Fruit fly (Drosophila melanogaster): ENCODE data around the gene EndoU.
A peak's percentile ranks its signal among the peaks of the same experiment; 100 is the strongest.

The EndoU gene

DNA sequence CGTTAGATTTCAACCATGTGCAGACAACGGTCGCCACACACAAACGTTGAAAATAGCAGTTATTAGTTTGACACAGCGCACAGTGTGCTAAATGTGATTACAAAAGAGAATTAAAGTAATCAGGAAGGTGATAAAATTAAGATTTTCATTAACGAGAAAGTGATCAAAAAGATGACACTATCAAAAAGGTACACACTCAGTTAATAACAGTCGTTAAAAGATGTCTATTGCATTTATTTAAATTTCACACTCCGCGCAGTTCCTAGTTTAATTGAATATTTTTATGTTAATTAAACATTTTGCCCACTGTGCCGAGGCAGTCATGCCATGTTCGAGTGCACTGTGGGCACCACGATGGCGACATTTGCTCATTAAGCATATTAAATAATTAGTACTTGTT, 19.0 kb downstream of the EndoU start (continued):
- TF ChIP-seq Rx (GFP tag; IDR thresholded peaks at IDR 0.05) (no peak), lab (GFP tag; optimal IDR thresholded peaks at IDR 0.05) (peak; percentile 34), CG12236 (GFP tag; optimal IDR thresholded peaks at IDR 0.05) (no peak), Fer1 (GFP tag; optimal IDR thresholded peaks at IDR 0.05) (peak; percentile 3), Tbp (GFP tag; optimal IDR thresholded peaks at IDR 0.05) (no peak), CG12299 (tag; optimal IDR thresholded peaks at IDR 0.05) (no peak), CG12744 (GFP tag; optimal IDR thresholded peaks at IDR 0.05) (no peak), az2 (GFP tag; optimal IDR thresholded peaks at IDR 0.05) (peak; percentile 25), Lhr (GFP tag; optimal IDR thresholded peaks at IDR 0.05) (no peak), CG8388 (GFP tag; optimal IDR thresholded peaks at IDR 0.05) (peak; percentile 8), TFAM (GFP tag; optimal IDR thresholded peaks at IDR 0.05) (no peak), ken (GFP tag; IDR thresholded peaks at IDR 0.05) (no peak), CG17912 (GFP tag; optimal IDR thresholded peaks at IDR 0.05) (no peak), nerfin-1 (tag; optimal IDR thresholded peaks at IDR 0.05) (no peak), wor (GFP tag; IDR thresholded peaks at IDR 0.05) (0 out of 2 replicates have a peak, but pooled peaks have one; percentile 19), zen2 (GFP tag; IDR thresholded peaks at IDR 0.05; ENCODE audit: partially characterized antibody) (no peak), ems (GFP tag; optimal IDR thresholded peaks at IDR 0.05) (no peak), CG11085 (GFP tag; IDR thresholded peaks at IDR 0.05) (no peak), CG2116 (GFP tag; optimal IDR thresholded peaks at IDR 0.05) (no peak), E2f2 (GFP tag; IDR thresholded peaks at IDR 0.05) (peak; percentile 22; the same call in 1 of the 2 replicates), CG31441 (GFP tag; IDR thresholded peaks at IDR 0.05) (peak; percentile 38; the same call in 1 of the 2 replicates)

DNA sequence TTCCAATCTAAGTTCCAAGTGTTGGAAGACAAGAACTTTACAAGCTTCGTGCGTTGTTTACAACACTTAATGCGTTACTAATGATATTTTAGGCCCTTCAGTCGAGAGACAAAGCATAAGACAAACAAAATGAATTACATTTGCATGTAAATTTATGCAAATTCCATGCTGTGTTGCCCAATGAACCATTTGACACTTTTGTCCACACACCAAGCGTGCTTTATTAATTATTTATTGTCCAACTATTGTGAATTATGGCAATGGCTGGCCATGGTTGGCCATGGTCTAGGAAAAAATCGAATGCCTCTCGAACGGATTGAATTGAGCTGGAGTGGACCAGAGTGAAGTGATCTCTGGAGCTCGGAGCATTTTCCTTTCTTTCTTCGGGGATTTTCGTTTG, 19.9 kb downstream of the EndoU start:
- TF ChIP-seq sd (tag; optimal IDR thresholded peaks at IDR 0.05): peak; percentile 32
- TF ChIP-seq tio (GFP tag; optimal IDR thresholded peaks at IDR 0.05): no peak
- TF ChIP-seq Ravus (GFP tag; IDR thresholded peaks at IDR 0.05): no peak
- TF ChIP-seq gsb-n (tag; optimal IDR thresholded peaks at IDR 0.05): peak; percentile 22
- peak; percentile 9 for TF ChIP-seq oc (tag; optimal IDR thresholded peaks at IDR 0.05)
- peak; percentile 22; the same call in 1 of the 2 replicates for TF ChIP-seq Awh (GFP tag; IDR thresholded peaks at IDR 0.05)
- no peak for TF ChIP-seq Ets65A (GFP tag)
- TF ChIP-seq CG12769 (tag; optimal IDR thresholded peaks at IDR 0.05): peak; percentile 71
- TF ChIP-seq vvl (GFP tag; IDR thresholded peaks at IDR 0.05): peak; percentile 89
- TF ChIP-seq abd-A (tag; optimal IDR thresholded peaks at IDR 0.05): peak; percentile 84

DNA sequence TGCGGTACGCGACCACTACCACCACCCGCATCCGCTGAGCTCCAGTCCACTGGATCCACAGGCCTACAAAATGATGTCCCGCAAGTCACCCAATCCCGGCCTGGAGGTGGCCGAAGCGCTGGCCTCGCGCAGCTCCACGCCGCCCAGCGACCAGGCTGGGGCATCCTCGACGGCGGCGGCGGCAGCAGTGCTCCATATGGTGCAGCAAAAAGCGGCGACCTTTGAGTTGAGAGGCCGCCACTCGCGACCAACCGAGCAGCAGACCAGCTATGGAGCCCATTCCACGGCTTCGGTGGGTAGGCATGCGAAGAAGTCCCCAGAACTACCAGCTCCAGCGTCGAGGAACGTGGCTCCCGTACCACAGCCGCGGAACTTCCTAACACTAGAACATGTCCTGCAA, 21.9 kb downstream of the EndoU start:
- TF ChIP-seq Ets65A (GFP tag): peak; percentile 55
- TF ChIP-seq Six4 (GFP tag; optimal IDR thresholded peaks at IDR 0.05): no peak
- no peak for TF ChIP-seq CG2712 (tag; optimal IDR thresholded peaks at IDR 0.05)
- TF ChIP-seq Med (GFP tag): peak; percentile 54
- TF ChIP-seq jigr1 (GFP tag; IDR thresholded peaks at IDR 0.05): no peak
- TF ChIP-seq sisA (GFP tag; IDR thresholded peaks at IDR 0.05): 0 out of 2 replicates have a peak, but pooled peaks have one; percentile 23
- TF ChIP-seq CoRest (tag; optimal IDR thresholded peaks at IDR 0.05): no peak

DNA sequence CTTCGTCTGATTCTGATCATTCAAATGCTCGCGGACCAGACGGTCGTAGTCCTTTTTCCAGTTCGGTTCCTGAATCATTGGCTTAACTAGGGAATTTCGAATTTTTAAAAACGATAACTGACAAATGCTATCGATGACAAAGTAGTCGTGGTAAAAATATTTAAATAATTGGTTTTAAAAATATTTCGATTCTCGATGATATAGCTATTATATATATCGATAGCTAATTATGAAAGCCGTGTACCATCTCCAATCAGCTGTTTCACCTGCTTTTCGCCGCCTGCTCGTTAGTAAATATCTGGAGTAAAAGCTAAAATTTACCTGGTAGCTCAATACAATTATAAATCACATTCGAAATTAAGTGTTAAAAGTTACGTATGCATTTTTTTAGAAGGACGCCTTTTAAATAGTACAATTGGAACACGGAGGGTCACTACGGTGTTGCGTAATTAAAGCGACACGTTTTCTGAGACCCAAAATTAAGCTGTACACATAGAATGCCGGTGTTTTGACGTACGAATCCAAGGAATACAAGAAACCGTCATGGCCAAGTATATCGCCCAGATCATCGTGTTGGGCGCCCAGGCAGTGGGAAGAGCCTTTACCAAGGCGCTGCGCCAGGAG, 25.5 kb downstream of the EndoU start, which contains the start of the genes CG5478 and blp:
CG5478 (minus strand) TSS at position 126 of the 624 bp plus-strand sequence.
blp (plus strand) TSS at position 239 of the 624 bp plus-strand sequence.
- TF ChIP-seq ssp (GFP tag; IDR thresholded peaks at IDR 0.05): no peak
- no peak for TF ChIP-seq ken (GFP tag; IDR thresholded peaks at IDR 0.05)
- peak; percentile 49 for TF ChIP-seq sd (tag; optimal IDR thresholded peaks at IDR 0.05)
- TF ChIP-seq jumu (GFP tag; optimal IDR thresholded peaks at IDR 0.05): no peak
- peak; percentile 7 for TF ChIP-seq PHDP (tag; optimal IDR thresholded peaks at IDR 0.05)
- TF ChIP-seq CG14860 (GFP tag; IDR thresholded peaks at IDR 0.05; ENCODE audit: partially characterized antibody): peak; percentile 92
- peak; percentile 21 for TF ChIP-seq CG17829 (tag; optimal IDR thresholded peaks at IDR 0.05)
- TF ChIP-seq chinmo (GFP tag; IDR thresholded peaks at IDR 0.05; ENCODE audit: partially characterized antibody): peak; percentile 87
- TF ChIP-seq Gug (GFP tag; IDR thresholded peaks at IDR 0.05): no peak
- no peak for TF ChIP-seq ftz-f1 (GFP tag; optimal IDR thresholded peaks at IDR 0.05)
- no peak for TF ChIP-seq CG14014 (GFP tag; IDR thresholded peaks at IDR 0.05)
- no peak for TF ChIP-seq toy (GFP tag; IDR thresholded peaks at IDR 0.05)
- TF ChIP-seq Spps (tag; optimal IDR thresholded peaks at IDR 0.05): no peak
